Fruit fly (Drosophila melanogaster) whole organism, embryonic: ENCODE data around the gene CG34183.

Experiments
- CG10565 ChIP-seq: fragments of 200-800 bp; sonication (Bioruptor generic); optimal IDR thresholded peaks from 3 replicates; lab custom pipeline; 2016; ENCODE audit warnings: missing biosample characterization, mild to moderate bottlenecking, missing genetic modification characterization
- CG11456 ChIP-seq: fragments of 200-800 bp; sonication (Bioruptor generic); IDR thresholded peaks from 3 replicates; pipeline ENCODE4 v1.3.6; 2022; ENCODE audit warnings: missing biosample characterization, missing genetic modification characterization
- CG12219 ChIP-seq: fragments of 200-800 bp; sonication (Bioruptor generic); optimal IDR thresholded peaks from 3 replicates; lab custom pipeline; 2018; ENCODE audit warnings: missing biosample characterization, mild to moderate bottlenecking, missing genetic modification characterization
- CG13123 ChIP-seq: fragments of 200-800 bp; sonication (Bioruptor generic); optimal IDR thresholded peaks from 2 replicates; lab custom pipeline; 2016; ENCODE audit warnings: missing biosample characterization, missing genetic modification characterization
- CG17186 ChIP-seq: fragments of 200-800 bp; sonication (Bioruptor generic); optimal IDR thresholded peaks from 3 replicates; lab custom pipeline; 2017; ENCODE audit warnings: missing biosample characterization, missing genetic modification reagents, missing genetic modification characterization
- CG17359 ChIP-seq: fragments of 200-800 bp; sonication (Bioruptor generic); optimal IDR thresholded peaks from 3 replicates; lab custom pipeline; 2018; ENCODE audit warnings: missing biosample characterization, mild to moderate bottlenecking, missing genetic modification characterization, moderate library complexity
- CG18262 ChIP-seq: fragments of 200-800 bp; optimal IDR thresholded peaks from 3 replicates; lab custom pipeline; 2019; ENCODE audit warnings: missing biosample characterization, mild to moderate bottlenecking, missing genetic modification characterization, moderate library complexity
- CG18764 ChIP-seq: fragments of 200-800 bp; sonication (Bioruptor generic); optimal IDR thresholded peaks from 3 replicates; lab custom pipeline; 2016; ENCODE audit warnings: missing biosample characterization, missing genetic modification characterization
- CG2712 ChIP-seq: fragments of 200-800 bp; optimal IDR thresholded peaks from 3 replicates; lab custom pipeline; 2019; ENCODE audit warnings: missing biosample characterization, mild to moderate bottlenecking, missing genetic modification characterization, moderate library complexity
- CG33557 ChIP-seq: fragments of 200-800 bp; sonication (Bioruptor generic); optimal IDR thresholded peaks from 2 replicates; lab custom pipeline; 2019; ENCODE audit warnings: missing biosample characterization, mild to moderate bottlenecking, missing genetic modification characterization, moderate library complexity
- CG3726 ChIP-seq: fragments of 200-800 bp; sonication (Bioruptor generic); IDR thresholded peaks from 3 replicates; pipeline ENCODE4, ENCODE4 v1.3.6; 2022; ENCODE audit warnings: missing biosample characterization, missing genetic modification characterization
- CG4328 ChIP-seq: fragments of 200-800 bp; sonication (Bioruptor generic); optimal IDR thresholded peaks from 3 replicates; lab custom pipeline; 2017; ENCODE audit warnings: missing biosample characterization, missing genetic modification reagents, missing genetic modification characterization
- CG6765 ChIP-seq: fragments of 200-800 bp; sonication (Bioruptor generic); optimal IDR thresholded peaks from 3 replicates; lab custom pipeline; 2017; ENCODE audit warnings: missing biosample characterization, mild to moderate bottlenecking, missing genetic modification characterization
- CG7745 ChIP-seq: fragments of 200-800 bp; sonication (Bioruptor generic); optimal IDR thresholded peaks from 2 replicates; lab custom pipeline; 2018; ENCODE audit warnings: missing biosample characterization, mild to moderate bottlenecking, missing genetic modification characterization, moderate library complexity
- CG8281 ChIP-seq: fragments of 200-800 bp; sonication (Bioruptor generic); optimal IDR thresholded peaks from 2 replicates; lab custom pipeline; 2018; ENCODE audit warnings: missing biosample characterization, mild to moderate bottlenecking, missing genetic modification characterization, moderate library complexity
- CG8290 ChIP-seq, 3 experiments: fragments of 200-800 bp; sonication (Bioruptor generic); optimal IDR thresholded peaks; 2 replicates each; lab custom pipeline; 2016 to 2019; ENCODE audit warnings: missing biosample characterization in 3 of 3, missing genetic modification characterization in 3 of 3, mild to moderate bottlenecking in 2 of 3, moderate library complexity in 1 of 3
- CkIIα-i1 ChIP-seq: fragments of 200-800 bp; sonication (Bioruptor generic); IDR thresholded peaks from 2 replicates; pipeline ENCODE4 v1.3.6; 2022; ENCODE audit warnings: missing biosample characterization, missing genetic modification characterization
- Doc2 ChIP-seq: fragments of 200-800 bp; sonication (Bioruptor generic); IDR thresholded peaks from 2 replicates; pipeline ENCODE4 v1.3.6; 2022; ENCODE audit warnings: missing biosample characterization, missing genetic modification characterization
- Ets65A ChIP-seq: fragments of 200-800 bp; sonication (Bioruptor generic); peaks from one replicate; lab custom pipeline; 2016; ENCODE audit warnings: missing biosample characterization, missing genetic modification characterization
- HHEX ChIP-seq: fragments of 200-800 bp; sonication (Bioruptor generic); optimal IDR thresholded peaks from 3 replicates; lab custom pipeline; 2017; ENCODE audit warnings: missing biosample characterization, mild to moderate bottlenecking, missing genetic modification characterization, missing genetic modification reagents
- HmgZ ChIP-seq: fragments of 200-800 bp; sonication (Bioruptor generic); optimal IDR thresholded peaks from 2 replicates; lab custom pipeline; 2018; ENCODE audit warnings: missing biosample characterization, mild to moderate bottlenecking, missing genetic modification characterization
- Hr39 ChIP-seq: fragments of >200 bp; optimal IDR thresholded peaks from 2 replicates; lab custom pipeline; 2017
- Hr78 ChIP-seq, 2 experiments: fragments of 200-800 bp in 1 of 2; fragments of >200 bp in 1 of 2; sonication (Bioruptor generic) in 1 of 2; optimal IDR thresholded peaks; 2 replicates each; lab custom pipeline; 2017 to 2019; ENCODE audit warnings: missing biosample characterization in 2 of 2, missing genetic modification characterization in 2 of 2, mild to moderate bottlenecking in 1 of 2, moderate library complexity in 1 of 2
- Lhr ChIP-seq: fragments of 200-800 bp; sonication (Bioruptor generic); optimal IDR thresholded peaks from 3 replicates; lab custom pipeline; 2017; ENCODE audit warnings: mild to moderate bottlenecking, missing biosample characterization, missing genetic modification reagents, missing genetic modification characterization
- Mad ChIP-seq: fragments of 200-800 bp; sonication (Bioruptor generic); optimal IDR thresholded peaks from 2 replicates; lab custom pipeline; 2016; ENCODE audit warnings: missing biosample characterization, missing genetic modification characterization
- Med ChIP-seq: fragments of 200-800 bp; sonication (Bioruptor generic); peaks from one replicate; lab custom pipeline; 2016; ENCODE audit warnings: missing biosample characterization, missing genetic modification characterization, mild to moderate bottlenecking, inconsistent platforms, moderate library complexity
- Mrtf ChIP-seq: fragments of 200-800 bp; sonication (Bioruptor generic); IDR thresholded peaks from 3 replicates; pipeline ENCODE4 v1.3.6; 2022; ENCODE audit warnings: missing biosample characterization, missing genetic modification characterization
- Myb ChIP-seq: fragments of 200-800 bp; sonication (Bioruptor generic); optimal IDR thresholded peaks from 2 replicates; lab custom pipeline; 2016; ENCODE audit warnings: missing biosample characterization, missing genetic modification characterization
- NC2β ChIP-seq: fragments of 200-800 bp; sonication (Bioruptor generic); optimal IDR thresholded peaks from 2 replicates; lab custom pipeline; 2016; ENCODE audit warnings: missing biosample characterization, missing genetic modification characterization
- Neu2 ChIP-seq: fragments of 200-800 bp; sonication (Bioruptor generic); optimal IDR thresholded peaks from 3 replicates; lab custom pipeline; 2016; ENCODE audit warnings: missing biosample characterization, missing genetic modification characterization, borderline replicate concordance
- Pdp1 ChIP-seq, 2 experiments: fragments of 200-800 bp; sonication (Bioruptor generic); optimal IDR thresholded peaks; 3 replicates each; lab custom pipeline; 2016; ENCODE audit warnings: missing biosample characterization in 2 of 2, missing genetic modification characterization in 2 of 2, mild to moderate bottlenecking in 1 of 2, moderate library complexity in 1 of 2
- Side ChIP-seq: fragments of 200-800 bp; sonication (Bioruptor generic); optimal IDR thresholded peaks from 2 replicates; lab custom pipeline; 2016; ENCODE audit warnings: missing biosample characterization, missing genetic modification characterization
- br ChIP-seq: fragments of >200 bp; optimal IDR thresholded peaks from 2 replicates; lab custom pipeline; 2017
- cad ChIP-seq: fragments of >200 bp; optimal IDR thresholded peaks from 2 replicates; lab custom pipeline; 2017; ENCODE audit warnings: missing biosample characterization, missing genetic modification characterization
- cg ChIP-seq: fragments of 200-800 bp; sonication (Bioruptor generic); optimal IDR thresholded peaks from 3 replicates; lab custom pipeline; 2019; ENCODE audit warnings: missing biosample characterization, mild to moderate bottlenecking, missing genetic modification characterization, moderate library complexity
- cwo ChIP-seq: fragments of 200-800 bp; sonication (Bioruptor generic); optimal IDR thresholded peaks from 3 replicates; lab custom pipeline; 2017; ENCODE audit warnings: missing biosample characterization, missing genetic modification characterization, mild to moderate bottlenecking, moderate library complexity, missing genetic modification reagents
- gt ChIP-seq: fragments of 200-800 bp; sonication (Bioruptor generic); IDR thresholded peaks from 2 replicates; pipeline ENCODE4 v1.3.6; 2022; ENCODE audit warnings: missing biosample characterization, missing genetic modification characterization
- h ChIP-seq: fragments of >200 bp; optimal IDR thresholded peaks from 2 replicates; lab custom pipeline; 2017
- insv ChIP-seq, 2 experiments: fragments of 200-800 bp; sonication (Bioruptor generic); optimal IDR thresholded peaks; 3 replicates each; lab custom pipeline; 2016 to 2018; ENCODE audit warnings: missing biosample characterization in 2 of 2, missing genetic modification characterization in 2 of 2
- jigr1 ChIP-seq: fragments of 200-800 bp; sonication (Bioruptor generic); IDR thresholded peaks from 3 replicates; pipeline ENCODE4 v1.3.6; 2022; ENCODE audit warnings: missing biosample characterization, missing genetic modification characterization
- lab ChIP-seq: fragments of 200-800 bp; sonication (Bioruptor generic); optimal IDR thresholded peaks from 3 replicates; lab custom pipeline; 2017; ENCODE audit warnings: missing biosample characterization, missing genetic modification characterization, mild to moderate bottlenecking, moderate library complexity, missing genetic modification reagents
- nmo ChIP-seq: fragments of 200-800 bp; sonication (Bioruptor generic); optimal IDR thresholded peaks from 2 replicates; lab custom pipeline; 2018; ENCODE audit warnings: missing biosample characterization, mild to moderate bottlenecking, missing genetic modification characterization, moderate library complexity
- p53 ChIP-seq: fragments of 200-800 bp; sonication (Bioruptor generic); optimal IDR thresholded peaks from 2 replicates; lab custom pipeline; 2016; ENCODE audit warnings: missing biosample characterization, missing genetic modification characterization
- phol ChIP-seq: fragments of 200-800 bp; sonication (Bioruptor generic); optimal IDR thresholded peaks from 3 replicates; lab custom pipeline; 2018; ENCODE audit warnings: missing biosample characterization, mild to moderate bottlenecking, missing genetic modification characterization, moderate library complexity
- ranshi ChIP-seq: fragments of 200-800 bp; sonication (Bioruptor generic); IDR thresholded peaks from 2 replicates; pipeline ENCODE4 v1.3.6; 2022; ENCODE audit warnings: missing biosample characterization, missing genetic modification characterization
- run ChIP-seq: fragments of 200-800 bp; sonication (Bioruptor generic); optimal IDR thresholded peaks from 3 replicates; lab custom pipeline; 2018; ENCODE audit warnings: missing biosample characterization, mild to moderate bottlenecking, missing genetic modification characterization
- seq ChIP-seq: fragments of 200-800 bp; sonication (Bioruptor generic); IDR thresholded peaks from 2 replicates; pipeline ENCODE4 v1.3.6; 2022; ENCODE audit warnings: missing biosample characterization, missing genetic modification characterization
- ssp ChIP-seq: fragments of 200-800 bp; sonication (Bioruptor generic); IDR thresholded peaks from 2 replicates; pipeline ENCODE4 v1.3.6; 2022; ENCODE audit warnings: missing biosample characterization, missing genetic modification characterization
- tup ChIP-seq: fragments of 200-800 bp; sonication (Bioruptor generic); optimal IDR thresholded peaks from 2 replicates; lab custom pipeline; 2016; ENCODE audit warnings: missing biosample characterization, mild to moderate bottlenecking, missing genetic modification characterization, moderate library complexity
- wdn ChIP-seq: fragments of 200-800 bp; sonication (Bioruptor generic); IDR thresholded peaks from 2 replicates; pipeline ENCODE4 v1.3.6; 2022; ENCODE audit warnings: missing biosample characterization, missing genetic modification characterization
- zen ChIP-seq: fragments of 200-800 bp; sonication (Bioruptor generic); optimal IDR thresholded peaks from 3 replicates; lab custom pipeline; 2018; ENCODE audit warnings: missing biosample characterization, mild to moderate bottlenecking, missing genetic modification characterization, moderate library complexity

The CG34183 gene

DNA sequence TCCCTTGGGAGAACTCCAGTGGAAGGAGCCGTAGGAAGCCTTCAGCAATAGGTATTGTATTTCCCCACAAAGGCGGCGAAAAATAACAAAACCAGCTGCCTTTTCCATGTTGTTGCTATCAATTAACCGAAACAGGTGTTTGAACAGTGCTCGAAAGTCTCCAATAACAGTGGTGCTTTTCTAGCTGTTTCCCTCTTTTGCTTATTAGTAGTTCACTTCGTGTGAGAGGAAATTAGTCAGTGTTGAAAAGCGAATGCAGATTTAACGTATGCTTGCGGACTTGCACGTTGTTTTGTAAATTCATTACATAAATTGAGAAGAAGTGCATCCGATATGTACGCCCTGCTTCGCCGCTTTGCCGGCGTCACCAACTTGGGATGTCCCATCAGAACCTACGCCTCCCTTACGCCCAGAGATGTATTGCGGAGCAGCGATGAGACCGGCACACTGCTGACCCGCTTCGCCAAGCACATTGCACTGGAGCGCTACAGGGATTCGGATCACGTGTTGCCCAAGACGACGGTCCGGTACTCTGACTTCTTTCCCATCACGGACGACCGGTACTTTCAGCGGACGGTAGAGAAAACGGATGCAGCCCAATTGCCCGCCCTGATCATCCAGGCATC lies 48.2 kb upstream of the CG34183 start, which contains the start of the genes Datp and CG4619 (continued):
- TF ChIP-seq Lhr, result no peak
- TF ChIP-seq Mad (GFP tag; lab: Kevin White, UChicago), result peak; percentile 14
- no peak for TF ChIP-seq CG4328 (GFP tag; lab: Kevin White, UChicago)
- peak; percentile 80 for TF ChIP-seq Myb (GFP tag; lab: Kevin White, UChicago)
- no peak for TF ChIP-seq cad (GFP tag; lab: Kevin White, UChicago)
- TF ChIP-seq Pdp1 (GFP tag; optimal IDR thresholded peaks at IDR 0.05; lab: Kevin White, UChicago), result peak; percentile 12 to 95
- TF ChIP-seq seq (GFP tag; lab: Robert Waterston, UW), result no peak
- peak; percentile 67 for TF ChIP-seq zen (tag; lab: Kevin White, UChicago)
- TF ChIP-seq h (lab: Kevin White, UChicago), result no peak
- no peak for TF ChIP-seq CG8281
- TF ChIP-seq ssp (GFP tag; lab: Robert Waterston, UW), result no peak
- TF ChIP-seq Doc2 (GFP tag; lab: Robert Waterston, UW), result no peak
- TF ChIP-seq br (lab: Kevin White, UChicago), result no peak
- TF ChIP-seq insv (GFP tag; optimal IDR thresholded peaks at IDR 0.05; lab: Kevin White, UChicago), result no peak
- TF ChIP-seq CG6765 (GFP tag; lab: Kevin White, UChicago), result no peak
- peak; percentile 91 for TF ChIP-seq Ets65A
- no peak for TF ChIP-seq p53 (GFP tag; lab: Kevin White, UChicago)
- TF ChIP-seq Hr39 (lab: Kevin White, UChicago), result no peak
- TF ChIP-seq Mrtf (GFP tag; lab: Robert Waterston, UW), result no peak
- TF ChIP-seq CG2712 (tag; lab: Kevin White, UChicago), result peak; percentile 16
- peak; percentile 40 for TF ChIP-seq CG17186 (GFP tag; lab: Kevin White, UChicago)
- TF ChIP-seq phol (tag; lab: Kevin White, UChicago), result peak; percentile 39
- peak; percentile 27 for TF ChIP-seq Side (GFP tag; lab: Kevin White, UChicago)
- TF ChIP-seq CG12219 (GFP tag; lab: Kevin White, UChicago), result peak; percentile 13
- peak; percentile 64 for TF ChIP-seq lab (GFP tag; lab: Kevin White, UChicago)
- no peak for TF ChIP-seq CkIIα-i1 (GFP tag; lab: Robert Waterston, UW)
- no peak for TF ChIP-seq cg (GFP tag; lab: Kevin White, UChicago)
- TF ChIP-seq wdn (GFP tag; lab: Robert Waterston, UW), result 0 out of 2 replicates have a peak, but pooled peaks have one; percentile 20
- TF ChIP-seq CG17359 (tag; lab: Kevin White, UChicago), result no peak
- peak; percentile 32 for TF ChIP-seq CG18764
- no peak for TF ChIP-seq ranshi (GFP tag; lab: Robert Waterston, UW)
- TF ChIP-seq gt (GFP tag; lab: Robert Waterston, UW), result no peak
- peak; percentile 20 for TF ChIP-seq nmo (GFP tag; lab: Kevin White, UChicago)
- TF ChIP-seq HHEX (GFP tag; lab: Kevin White, UChicago), result peak; percentile 7
- TF ChIP-seq CG33557 (GFP tag; lab: Kevin White, UChicago), result no peak
- no peak for TF ChIP-seq run (tag; lab: Kevin White, UChicago)
- TF ChIP-seq CG10565 (GFP tag; lab: Kevin White, UChicago), result no peak
- peak; percentile 74 for TF ChIP-seq CG11456
- no peak for TF ChIP-seq CG3726 (GFP tag; lab: Robert Waterston, UW)
- peak; percentile 22 for TF ChIP-seq NC2β (GFP tag; lab: Kevin White, UChicago)
- TF ChIP-seq CG7745 (tag; lab: Kevin White, UChicago), result no peak
- TF ChIP-seq CG13123 (GFP tag; lab: Kevin White, UChicago), result no peak
- no peak for TF ChIP-seq Hr78 (GFP tag; optimal IDR thresholded peaks at IDR 0.05; lab: Kevin White, UChicago)
- no peak for TF ChIP-seq tup (GFP tag; lab: Kevin White, UChicago)
- TF ChIP-seq CG18262 (tag; lab: Kevin White, UChicago), result no peak
- peak; percentile 50 for TF ChIP-seq Neu2 (GFP tag; lab: Kevin White, UChicago)
- TF ChIP-seq jigr1, result no peak
- TF ChIP-seq CG8290 (GFP tag; optimal IDR thresholded peaks at IDR 0.05; lab: Kevin White, UChicago), result no peak
- TF ChIP-seq CG8290 (tag; optimal IDR thresholded peaks at IDR 0.05; lab: Kevin White, UChicago), result no peak
- TF ChIP-seq cwo (GFP tag; lab: Kevin White, UChicago), result no peak
- peak; percentile 87 for TF ChIP-seq HmgZ (tag; lab: Kevin White, UChicago)
- TF ChIP-seq Med (GFP tag; lab: Kevin White, UChicago), result peak; percentile 96
